Fruit fly (Drosophila melanogaster) Kc167 (cell line): ENCODE data around the gene Tlk.

ENCODE experiments used
- Myc ChIP-seq: fragments of >200 bp; optimal IDR thresholded peaks from 2 replicates; lab custom pipeline; 2017; ENCODE audit warnings: missing external identifiers
- Sin3A ChIP-seq: fragments of >200 bp; optimal IDR thresholded peaks from 2 replicates; lab custom pipeline; 2018; ENCODE audit warnings: missing external identifiers
- h ChIP-seq: fragments of >200 bp; optimal IDR thresholded peaks from 3 replicates; lab custom pipeline; 2018; ENCODE audit warnings: missing external identifiers
- insv ChIP-seq: fragments of >200 bp; optimal IDR thresholded peaks from 3 replicates; lab custom pipeline; 2018; ENCODE audit warnings: missing external identifiers
- psq ChIP-seq: fragments of >200 bp; optimal IDR thresholded peaks from 2 replicates; lab custom pipeline; 2017; ENCODE audit warnings: missing external identifiers
- ttk ChIP-seq: sonication (Bioruptor generic); optimal IDR thresholded peaks from 2 replicates; lab custom pipeline; 2017; ENCODE audit warnings: missing external identifiers

Tlk gene

dm6 chrX:3748741-3749484 lies 29.1 kb downstream of the Tlk start:
- TF ChIP-seq Sin3A (no peak), Myc (lab: Kevin White, UChicago) (no peak), ttk (lab: Kevin White, UChicago) (no peak), h (lab: Kevin White, UChicago) (no peak), insv (lab: Kevin White, UChicago) (no peak), psq (no peak)

- TF ChIP-seq psq (peak; percentile 23), Sin3A (no peak), h (lab: Kevin White, UChicago) (no peak)
Observed at dm6 chrX:3750232-3751075, 30.6 kb downstream of the Tlk start.

DNA sequence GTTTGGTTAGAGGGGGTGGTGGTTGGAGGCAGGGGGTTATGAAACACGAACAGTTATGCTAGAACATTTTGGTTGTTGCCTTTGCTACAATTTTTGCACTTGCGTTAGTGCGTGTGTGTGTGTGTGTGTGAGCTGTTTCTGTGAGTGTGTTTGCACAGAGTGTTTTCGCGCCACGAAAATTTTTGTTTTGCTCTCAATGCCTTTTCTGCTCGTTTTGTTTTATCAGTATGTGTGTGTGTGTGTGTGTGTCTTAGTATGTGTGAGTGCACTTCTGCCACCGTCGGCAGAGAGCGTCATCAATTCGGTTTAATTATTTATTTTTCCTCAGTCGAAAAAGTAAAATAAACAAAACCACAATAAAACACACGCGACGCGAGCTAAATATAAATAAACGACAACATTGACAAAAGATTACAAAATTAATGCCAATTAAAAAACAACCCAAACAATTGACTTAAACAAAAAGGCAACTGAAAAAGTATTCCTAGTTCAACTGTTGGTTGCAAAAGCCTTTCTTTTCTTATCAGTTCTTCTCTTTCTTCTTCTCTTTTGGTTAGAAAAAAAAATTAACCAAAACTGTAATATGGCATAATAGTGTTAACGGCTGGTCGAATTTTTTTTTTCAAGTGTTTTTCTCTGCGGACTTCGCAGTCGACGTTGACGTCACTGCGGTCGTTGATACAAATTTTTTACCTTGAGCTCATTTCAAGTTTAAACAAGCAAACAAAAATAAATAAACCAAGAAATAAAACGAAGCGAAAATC lies 41.7 kb downstream of the Tlk start:
- no peak for TF ChIP-seq h (lab: Kevin White, UChicago)
- no peak for TF ChIP-seq ttk (lab: Kevin White, UChicago)
- no peak for TF ChIP-seq insv (lab: Kevin White, UChicago)
- no peak for TF ChIP-seq Sin3A
- TF ChIP-seq psq: no peak
- no peak for TF ChIP-seq Myc (lab: Kevin White, UChicago)

- TF ChIP-seq ttk (lab: Kevin White, UChicago): no peak
- TF ChIP-seq h (lab: Kevin White, UChicago): no peak
- no peak for TF ChIP-seq Myc (lab: Kevin White, UChicago)
- TF ChIP-seq insv (lab: Kevin White, UChicago): no peak
- no peak for TF ChIP-seq psq
- no peak for TF ChIP-seq Sin3A
Observed at dm6 chrX:3762441-3762840, 42.6 kb downstream of the Tlk start.

- TF ChIP-seq h (lab: Kevin White, UChicago) (no peak), psq (no peak), Myc (lab: Kevin White, UChicago) (no peak), ttk (lab: Kevin White, UChicago) (no peak), Sin3A (no peak)
Observed at dm6 chrX:3762914-3763489, 43.2 kb downstream of the Tlk start.

dm6 chrX:3764223-3764622 lies 44.4 kb downstream of the Tlk start:
- TF ChIP-seq h (lab: Kevin White, UChicago): no peak
- no peak for TF ChIP-seq psq
- TF ChIP-seq Sin3A: no peak
- TF ChIP-seq ttk (lab: Kevin White, UChicago): no peak
- TF ChIP-seq Myc (lab: Kevin White, UChicago): no peak
- TF ChIP-seq insv (lab: Kevin White, UChicago): no peak

DNA sequence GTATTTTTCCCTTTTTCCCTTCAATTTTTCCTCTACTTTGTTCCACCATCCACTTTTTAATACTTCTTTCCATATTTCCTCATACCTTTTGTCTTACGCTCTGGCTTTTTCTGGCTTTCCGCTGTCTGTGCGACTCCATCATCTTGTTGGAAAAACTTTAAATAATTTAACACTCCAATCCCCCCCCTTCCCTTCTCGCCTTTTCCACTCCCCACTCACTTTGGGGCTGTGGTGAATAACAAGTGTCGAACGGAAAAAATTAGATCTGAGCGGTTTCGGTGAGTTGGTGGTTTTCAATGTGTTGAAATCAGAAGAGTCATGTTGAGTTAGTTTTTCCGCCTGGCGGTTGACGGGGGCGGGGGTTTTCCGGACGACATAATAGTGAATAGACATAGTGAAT lies 47.3 kb downstream of the Tlk start:
- TF ChIP-seq insv (lab: Kevin White, UChicago) (no peak), Myc (lab: Kevin White, UChicago) (no peak), psq (no peak), Sin3A (no peak), ttk (lab: Kevin White, UChicago) (no peak), h (lab: Kevin White, UChicago) (no peak)

dm6 chrX:3768202-3768601 lies 48.4 kb downstream of the Tlk start:
- TF ChIP-seq insv (lab: Kevin White, UChicago): no peak
- TF ChIP-seq psq: no peak
- no peak for TF ChIP-seq h (lab: Kevin White, UChicago)
- TF ChIP-seq Sin3A: no peak
- no peak for TF ChIP-seq ttk (lab: Kevin White, UChicago)
- TF ChIP-seq Myc (lab: Kevin White, UChicago): no peak

- TF ChIP-seq ttk (lab: Kevin White, UChicago) (no peak), Myc (lab: Kevin White, UChicago) (no peak), insv (lab: Kevin White, UChicago) (no peak), h (lab: Kevin White, UChicago) (no peak), Sin3A (no peak), psq (no peak)
Observed at dm6 chrX:3772434-3772810, 52.6 kb downstream of the Tlk start.

DNA sequence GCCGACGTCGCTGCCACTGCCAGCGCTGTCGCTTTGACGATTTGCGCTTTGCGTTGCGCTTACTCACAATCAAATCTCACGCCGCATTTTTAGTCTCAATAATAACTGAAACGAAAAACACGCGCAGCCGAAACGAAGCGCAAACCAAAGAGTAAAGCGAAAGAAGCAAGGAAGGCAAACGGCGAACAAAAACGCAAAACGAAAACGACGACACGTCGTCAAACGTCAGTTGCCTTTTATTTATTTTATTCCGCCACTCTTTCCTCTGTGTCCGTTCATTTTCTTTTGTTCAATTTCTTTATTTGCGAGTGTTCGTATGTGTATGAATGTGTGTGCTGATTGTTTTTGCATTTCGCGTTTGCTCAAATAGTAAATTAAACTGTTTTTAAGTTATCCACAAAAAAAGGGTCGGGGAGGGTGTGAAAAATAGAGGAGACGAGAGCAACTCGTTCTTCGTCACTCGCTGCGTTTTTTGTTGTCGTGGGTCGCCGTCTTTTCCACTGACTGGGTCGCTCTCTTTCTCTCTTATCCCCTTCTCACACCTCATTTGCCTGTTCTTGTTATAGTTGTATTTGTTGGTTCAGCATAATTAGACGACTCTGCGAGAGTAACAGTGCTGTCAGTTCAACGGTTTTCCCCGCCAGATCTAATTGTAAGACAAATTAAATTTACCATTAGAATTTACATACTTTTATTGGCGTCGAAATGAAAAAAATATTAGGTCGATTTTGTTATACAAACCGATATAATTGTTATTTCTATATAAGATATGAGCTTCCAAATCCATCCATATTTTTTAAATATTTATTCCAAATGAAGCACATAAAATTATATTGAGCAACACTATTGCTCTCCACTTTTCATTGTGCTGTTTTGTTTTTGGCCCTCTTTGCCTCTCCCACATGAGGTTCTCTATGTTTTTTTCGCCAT lies 53.3 kb downstream of the Tlk start:
- TF ChIP-seq Myc (lab: Kevin White, UChicago) (no peak), psq (peak; percentile 54), Sin3A (no peak), insv (lab: Kevin White, UChicago) (no peak), ttk (lab: Kevin White, UChicago) (no peak)

DNA sequence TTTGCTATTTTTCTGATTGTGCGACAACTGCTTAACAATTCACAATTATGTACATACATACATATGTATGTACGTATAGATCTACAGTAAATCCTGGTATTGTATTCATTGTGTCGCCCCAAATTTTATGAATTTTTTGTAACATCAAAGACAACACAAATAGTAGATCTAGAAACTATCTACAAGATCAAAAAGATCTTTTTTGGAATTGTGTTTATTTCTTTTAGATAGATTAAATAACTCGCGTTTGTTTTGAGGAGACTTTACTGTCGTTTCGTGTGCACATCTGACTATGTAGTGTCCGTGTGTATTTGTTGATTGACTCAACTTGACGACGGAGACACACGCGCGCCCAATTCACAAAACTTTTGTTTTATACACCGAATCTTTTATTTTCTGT lies 54.5 kb downstream of the Tlk start:
- TF ChIP-seq insv (lab: Kevin White, UChicago) (no peak), ttk (lab: Kevin White, UChicago) (no peak), Myc (lab: Kevin White, UChicago) (no peak), Sin3A (no peak), psq (no peak), h (lab: Kevin White, UChicago) (no peak)
